Worm (Caenorhabditis elegans): ENCODE data around the gene sams-1.

DNA sequence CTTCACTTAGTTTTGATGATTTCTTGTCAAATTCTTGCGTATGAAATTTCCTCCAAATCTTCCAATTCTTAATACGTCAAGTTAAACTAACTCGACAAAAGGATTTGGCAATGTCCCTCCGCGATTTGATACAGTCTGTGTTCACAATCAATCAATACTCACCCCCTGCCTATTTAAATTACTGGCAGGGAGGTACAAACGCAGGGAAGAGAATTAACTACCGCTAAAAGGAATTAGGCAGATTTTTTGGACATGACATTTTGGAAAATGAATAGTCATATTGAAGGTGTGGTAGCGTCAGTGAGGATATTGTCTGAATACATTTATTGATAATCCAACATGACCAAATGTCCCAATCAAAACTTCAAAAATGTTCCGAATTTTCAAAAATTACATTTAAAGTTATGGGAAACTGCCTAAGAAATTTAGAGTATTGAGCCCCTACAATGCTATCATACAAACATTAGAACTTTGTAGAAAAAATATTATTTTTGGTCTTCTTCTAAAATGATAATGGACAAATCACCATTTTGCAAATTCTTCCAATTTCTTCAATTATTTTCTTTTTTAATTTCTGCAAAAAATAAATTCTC lies 28.3 kb upstream of the sams-1 start:
- peak; percentile 90 for TF ChIP-seq flt-1 (GFP tag; IDR thresholded peaks at IDR 0.05)
- peak; percentile 48 for TF ChIP-seq ref-1 (GFP tag; conservative IDR thresholded peaks at IDR 0.05)
- TF ChIP-seq T22C8.4 (GFP tag; IDR thresholded peaks at IDR 0.05) = peak; percentile 100
- TF ChIP-seq tab-1 (GFP tag; IDR thresholded peaks at IDR 0.05) = peak; percentile 74; the same call in 1 of the 2 replicates
- peak; percentile 64 for TF ChIP-seq med-1 (GFP tag; optimal IDR thresholded peaks at IDR 0.05; ENCODE audit: insufficient read depth)
- TF ChIP-seq ztf-23 (GFP tag; IDR thresholded peaks at IDR 0.05) = peak; percentile 86
- no peak for TF ChIP-seq ztf-29 (GFP tag; IDR thresholded peaks at IDR 0.05)
- TF ChIP-seq cog-1 (tag; optimal IDR thresholded peaks at IDR 0.05) = peak; percentile 95
- TF ChIP-seq klf-2 (GFP tag; conservative IDR thresholded peaks at IDR 0.05) = peak; percentile 67

Measured in whole organism, midembryonic.